Worm (Caenorhabditis elegans): ENCODE data around the gene ZK856.7.

Gene ZK856.7

DNA sequence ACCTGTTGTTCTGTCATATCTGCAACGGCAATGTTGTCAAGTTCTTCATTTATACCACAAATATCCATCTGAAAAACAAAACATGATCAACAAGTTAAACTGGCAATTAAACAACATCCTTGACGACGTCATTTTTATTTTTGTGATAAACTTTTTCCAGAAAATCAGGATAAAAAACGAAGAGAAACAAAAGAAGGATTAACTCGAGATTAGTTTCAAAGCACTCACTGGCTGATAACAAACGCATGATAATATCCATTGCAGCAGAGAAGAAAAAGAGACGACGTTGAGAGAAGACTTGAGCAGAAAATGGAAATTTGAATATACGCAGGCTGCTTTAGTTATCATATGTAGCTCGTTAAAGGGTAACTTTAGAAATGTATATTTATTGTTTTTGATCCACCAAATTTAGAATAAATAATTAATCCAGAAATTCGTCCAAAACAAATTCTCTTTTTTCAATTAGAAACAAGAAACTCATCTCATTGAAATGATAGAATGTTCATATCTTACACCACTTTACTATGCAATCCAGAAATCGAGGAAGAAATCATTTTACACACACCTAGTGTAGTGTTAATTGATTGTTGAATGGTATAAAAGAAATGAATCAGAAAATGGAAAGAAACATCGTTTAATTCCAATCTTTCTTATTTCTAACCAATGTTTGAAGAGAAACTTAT lies 39.4 kb downstream of the ZK856.7 start, which contains the start of the genes C12D8.21 and col-148:
Gene C12D8.21, minus strand, starts transcription at position 68 of the 683 bp plus-strand sequence.
Gene col-148, plus strand, starts transcription at position 633 of the 683 bp plus-strand sequence.
- no peak for TF ChIP-seq flt-1 (GFP tag; IDR thresholded peaks at IDR 0.05)
- no peak for TF ChIP-seq med-1 (GFP tag; optimal IDR thresholded peaks at IDR 0.05; ENCODE audit: insufficient read depth)
- no peak for TF ChIP-seq ztf-29 (GFP tag; IDR thresholded peaks at IDR 0.05)

DNA sequence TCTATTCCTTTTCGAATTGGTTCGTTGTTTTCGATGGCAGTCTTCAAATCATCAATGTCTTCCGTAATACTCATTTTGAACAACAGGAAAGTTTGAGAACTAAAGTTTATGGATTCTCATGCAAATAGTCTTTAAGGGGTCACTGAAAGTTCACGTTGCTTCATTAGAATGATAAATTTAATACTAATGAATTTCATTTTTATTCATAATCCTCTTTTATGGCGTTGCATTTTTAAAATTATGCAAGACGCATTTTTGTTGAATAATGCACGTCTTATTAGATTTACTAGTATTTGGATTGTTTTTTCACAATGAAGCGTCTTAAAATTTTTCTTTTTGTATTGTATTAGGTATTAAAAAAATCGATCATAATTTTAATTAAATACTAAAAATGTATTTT lies 41.2 kb downstream of the ZK856.7 start, which contains the start of gene C12D8.9:
Gene C12D8.9, minus strand, starts transcription at position 101 of the 400 bp plus-strand sequence.
- no peak for TF ChIP-seq ref-1 (GFP tag; conservative IDR thresholded peaks at IDR 0.05)
- no peak for TF ChIP-seq cog-1 (tag; optimal IDR thresholded peaks at IDR 0.05)
- TF ChIP-seq ztf-29 (GFP tag; IDR thresholded peaks at IDR 0.05), result no peak
- TF ChIP-seq T22C8.4 (GFP tag; IDR thresholded peaks at IDR 0.05), result no peak
- TF ChIP-seq tab-1 (GFP tag; IDR thresholded peaks at IDR 0.05), result no peak
- no peak for TF ChIP-seq klf-2 (GFP tag; conservative IDR thresholded peaks at IDR 0.05)
- TF ChIP-seq flt-1 (GFP tag; IDR thresholded peaks at IDR 0.05), result no peak
- no peak for TF ChIP-seq ztf-23 (GFP tag; IDR thresholded peaks at IDR 0.05)
- TF ChIP-seq med-1 (GFP tag; optimal IDR thresholded peaks at IDR 0.05; ENCODE audit: insufficient read depth), result no peak

DNA sequence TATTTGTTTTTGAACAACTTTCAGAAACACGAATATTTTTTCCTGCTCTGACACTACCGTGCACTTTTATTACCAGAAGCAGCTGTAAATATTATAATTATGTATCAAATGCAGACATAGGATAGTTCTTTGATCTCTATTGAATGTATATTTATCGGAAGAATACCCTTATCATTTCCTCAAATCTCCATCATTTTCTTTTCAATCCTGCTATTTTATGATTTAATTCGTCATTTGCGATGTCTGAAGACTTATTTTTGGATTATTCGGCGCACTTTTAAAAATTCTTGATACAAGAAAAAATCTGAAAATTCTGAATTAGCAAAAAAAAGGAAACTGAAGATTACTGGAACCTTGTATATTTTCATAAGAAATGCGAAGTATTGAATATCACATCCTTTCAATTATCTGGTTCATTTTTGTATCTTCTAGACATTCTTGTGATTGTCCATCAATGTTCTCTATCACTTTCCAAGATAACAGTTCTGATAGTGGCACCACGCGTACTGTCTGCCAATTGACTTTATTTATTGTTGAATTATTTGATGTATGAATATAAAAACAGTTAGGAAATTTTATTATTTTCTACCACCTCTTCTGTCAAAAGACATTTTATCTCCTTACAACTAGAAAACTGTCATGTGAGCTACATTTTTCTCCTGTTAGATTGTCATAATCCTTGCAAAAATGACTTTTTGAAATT lies 42.3 kb downstream of the ZK856.7 start:
- no peak for TF ChIP-seq tab-1 (GFP tag; IDR thresholded peaks at IDR 0.05)
- TF ChIP-seq med-1 (GFP tag; optimal IDR thresholded peaks at IDR 0.05; ENCODE audit: insufficient read depth), result no peak
- TF ChIP-seq ref-1 (GFP tag; conservative IDR thresholded peaks at IDR 0.05), result no peak

DNA sequence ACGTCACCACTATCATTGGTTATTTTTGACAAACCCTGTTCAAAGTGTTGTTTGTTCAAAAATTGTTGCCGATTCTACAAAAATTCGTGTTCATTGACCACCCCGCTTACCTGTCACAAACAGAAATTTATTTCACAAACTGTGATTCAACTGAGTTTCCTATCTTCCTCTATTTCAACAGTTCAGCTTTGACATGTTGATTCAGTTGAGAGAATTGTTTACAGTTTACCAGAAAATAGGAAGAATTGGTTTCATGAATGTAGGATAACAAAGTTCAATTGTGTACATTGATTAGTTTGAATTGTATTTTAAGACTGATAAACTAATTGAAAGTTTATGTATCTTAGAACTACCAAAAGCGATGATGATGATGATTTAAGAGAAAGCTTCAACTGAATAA lies 43.7 kb downstream of the ZK856.7 start:
- TF ChIP-seq flt-1 (GFP tag; IDR thresholded peaks at IDR 0.05) (no peak), T22C8.4 (GFP tag; IDR thresholded peaks at IDR 0.05) (no peak), ref-1 (GFP tag; conservative IDR thresholded peaks at IDR 0.05) (no peak), tab-1 (GFP tag; IDR thresholded peaks at IDR 0.05) (no peak)

DNA sequence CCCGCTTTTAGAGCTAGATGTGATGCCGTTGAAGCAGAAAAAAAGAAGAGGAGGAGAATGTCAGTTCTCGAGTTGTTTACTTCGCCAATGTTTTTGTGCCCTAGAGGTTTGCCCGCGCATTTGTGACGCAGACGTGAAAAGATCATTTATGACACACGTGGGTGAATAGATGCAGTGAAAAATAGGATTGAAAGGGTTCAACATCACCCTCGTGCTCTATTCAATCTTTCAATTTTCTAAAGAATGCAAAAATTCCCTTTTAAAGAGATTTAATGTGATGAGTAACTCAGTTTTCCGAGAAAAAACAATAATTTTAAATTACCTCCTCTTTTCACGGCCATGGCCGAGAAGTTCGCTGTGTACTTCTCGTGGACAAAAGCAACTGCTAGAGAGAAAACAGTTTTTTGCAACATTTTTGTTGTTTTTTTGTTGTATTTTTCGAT lies 44.6 kb downstream of the ZK856.7 start:
- TF ChIP-seq med-1 (GFP tag; optimal IDR thresholded peaks at IDR 0.05; ENCODE audit: insufficient read depth), result no peak
- no peak for TF ChIP-seq ztf-29 (GFP tag; IDR thresholded peaks at IDR 0.05)
- no peak for TF ChIP-seq flt-1 (GFP tag; IDR thresholded peaks at IDR 0.05)
- TF ChIP-seq T22C8.4 (GFP tag; IDR thresholded peaks at IDR 0.05), result no peak
- TF ChIP-seq ref-1 (GFP tag; conservative IDR thresholded peaks at IDR 0.05), result no peak
- no peak for TF ChIP-seq cog-1 (tag; optimal IDR thresholded peaks at IDR 0.05)
- no peak for TF ChIP-seq ztf-23 (GFP tag; IDR thresholded peaks at IDR 0.05)
- TF ChIP-seq klf-2 (GFP tag; conservative IDR thresholded peaks at IDR 0.05), result no peak
- TF ChIP-seq tab-1 (GFP tag; IDR thresholded peaks at IDR 0.05), result no peak

DNA sequence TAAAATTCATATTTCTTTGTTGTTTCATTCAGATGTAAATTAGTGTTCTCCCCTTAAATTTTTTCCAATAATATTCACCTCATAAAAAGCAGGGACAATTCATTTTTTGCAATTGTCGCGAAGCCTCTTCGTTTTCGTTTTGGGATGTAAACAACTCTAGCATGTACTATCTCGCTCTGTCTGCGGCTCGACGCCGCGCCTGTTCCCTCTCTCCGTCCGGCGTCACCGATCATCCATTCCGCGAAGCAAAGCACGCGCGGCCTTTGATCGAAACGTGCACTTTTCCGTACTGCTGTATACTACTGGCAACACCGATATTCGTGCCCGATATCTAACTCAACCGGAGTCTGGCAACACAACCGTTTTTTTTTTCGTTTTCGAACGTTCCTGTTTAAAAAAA lies 45.1 kb downstream of the ZK856.7 start:
- TF ChIP-seq ztf-29 (GFP tag; IDR thresholded peaks at IDR 0.05), result no peak
- no peak for TF ChIP-seq flt-1 (GFP tag; IDR thresholded peaks at IDR 0.05)
- TF ChIP-seq tab-1 (GFP tag; IDR thresholded peaks at IDR 0.05), result no peak
- TF ChIP-seq ref-1 (GFP tag; conservative IDR thresholded peaks at IDR 0.05), result no peak
- TF ChIP-seq med-1 (GFP tag; optimal IDR thresholded peaks at IDR 0.05; ENCODE audit: insufficient read depth), result no peak
- no peak for TF ChIP-seq T22C8.4 (GFP tag; IDR thresholded peaks at IDR 0.05)
- no peak for TF ChIP-seq ztf-23 (GFP tag; IDR thresholded peaks at IDR 0.05)
- TF ChIP-seq cog-1 (tag; optimal IDR thresholded peaks at IDR 0.05), result no peak
- no peak for TF ChIP-seq klf-2 (GFP tag; conservative IDR thresholded peaks at IDR 0.05)

DNA sequence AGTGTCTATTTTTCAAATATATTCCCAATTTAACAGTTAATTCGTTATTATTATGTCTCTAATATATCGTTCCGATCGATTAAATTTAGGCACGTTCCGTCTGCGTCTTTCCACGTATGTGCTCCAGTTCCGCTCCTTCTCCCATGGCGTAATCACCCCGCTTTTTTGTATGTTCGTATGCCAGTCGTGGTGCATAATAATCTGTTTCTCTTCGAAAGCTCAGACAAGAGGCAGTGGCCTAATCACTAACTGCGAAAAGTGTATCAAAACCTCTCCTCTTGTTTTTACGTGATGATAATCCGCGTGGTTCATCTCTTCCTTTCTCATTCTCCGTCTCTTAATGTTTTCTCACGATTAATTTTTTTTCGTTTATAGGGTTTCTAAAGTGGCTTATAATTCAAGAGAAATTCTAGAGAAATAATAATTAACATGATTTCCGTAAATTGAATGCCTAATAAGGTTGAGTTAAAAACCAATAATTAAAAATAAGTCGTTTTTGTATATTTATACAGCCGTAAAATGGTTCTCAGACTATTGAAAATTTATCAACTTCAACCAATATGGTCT lies 45.9 kb downstream of the ZK856.7 start:
- no peak for TF ChIP-seq ztf-23 (GFP tag; IDR thresholded peaks at IDR 0.05)
- no peak for TF ChIP-seq flt-1 (GFP tag; IDR thresholded peaks at IDR 0.05)
- TF ChIP-seq ref-1 (GFP tag; conservative IDR thresholded peaks at IDR 0.05), result no peak
- no peak for TF ChIP-seq med-1 (GFP tag; optimal IDR thresholded peaks at IDR 0.05; ENCODE audit: insufficient read depth)

DNA sequence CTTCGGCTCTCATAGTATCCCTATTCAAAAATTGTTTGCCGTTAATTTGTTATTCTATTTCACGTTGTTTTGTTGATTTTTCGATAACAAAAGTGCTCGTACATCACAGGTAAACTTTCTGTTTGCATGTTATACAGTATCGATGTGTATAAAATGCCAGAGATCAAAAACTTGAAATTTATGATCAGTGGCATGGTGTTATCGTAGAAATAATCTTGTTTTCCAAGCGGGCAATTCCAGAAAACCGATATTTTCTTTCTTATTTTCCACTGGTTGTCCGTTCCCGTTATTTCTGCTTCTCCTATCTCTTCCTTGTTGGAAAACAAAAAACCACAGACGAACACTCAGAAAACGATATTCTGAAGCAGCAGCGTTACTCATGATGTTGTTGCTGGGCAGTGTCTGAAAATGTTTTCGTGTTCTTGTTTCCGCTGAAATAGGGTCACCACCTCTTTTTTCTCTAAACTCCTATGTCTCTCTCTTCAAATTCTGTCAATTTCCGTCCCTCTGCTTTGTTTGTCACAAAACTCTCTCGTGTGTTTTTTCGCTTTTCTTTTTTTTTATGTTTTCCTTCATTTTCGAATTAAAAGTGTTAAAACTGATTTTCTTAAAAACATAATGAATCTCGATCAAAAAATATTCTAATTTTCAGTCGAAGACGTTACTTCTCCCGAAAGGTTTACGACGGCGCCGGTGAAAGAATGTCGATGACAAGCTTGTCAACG lies 46.5 kb downstream of the ZK856.7 start, which contains the start of gene akt-1:
Gene akt-1, plus strand, starts transcription at position 651 of the 725 bp plus-strand sequence.
- TF ChIP-seq klf-2 (GFP tag; conservative IDR thresholded peaks at IDR 0.05) (no peak), cog-1 (tag; optimal IDR thresholded peaks at IDR 0.05) (no peak), T22C8.4 (GFP tag; IDR thresholded peaks at IDR 0.05) (no peak), ztf-29 (GFP tag; IDR thresholded peaks at IDR 0.05) (no peak), med-1 (GFP tag; optimal IDR thresholded peaks at IDR 0.05; ENCODE audit: insufficient read depth) (no peak), ref-1 (GFP tag; conservative IDR thresholded peaks at IDR 0.05) (no peak), ztf-23 (GFP tag; IDR thresholded peaks at IDR 0.05) (no peak), flt-1 (GFP tag; IDR thresholded peaks at IDR 0.05) (no peak), tab-1 (GFP tag; IDR thresholded peaks at IDR 0.05) (no peak)

DNA sequence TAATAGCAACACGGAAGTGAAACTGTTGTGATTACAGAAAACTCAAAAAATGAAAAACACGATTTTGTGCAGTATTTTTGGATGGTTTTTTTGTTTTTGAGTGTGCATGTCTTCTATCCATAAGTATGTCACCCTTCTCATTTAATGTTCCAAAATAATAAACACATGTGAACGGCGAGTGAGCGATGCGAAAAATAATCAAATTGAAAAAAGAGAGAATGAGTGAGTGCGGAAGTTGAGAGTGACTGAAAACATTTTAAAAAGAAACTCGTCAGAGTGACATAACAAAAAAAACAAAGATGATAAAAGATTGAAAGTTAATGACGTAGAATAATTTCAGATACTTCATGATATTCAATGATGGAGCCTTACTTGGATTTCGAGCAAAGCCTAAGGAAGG lies 47.6 kb downstream of the ZK856.7 start:
- TF ChIP-seq tab-1 (GFP tag; IDR thresholded peaks at IDR 0.05) (no peak), cog-1 (tag; optimal IDR thresholded peaks at IDR 0.05) (no peak), T22C8.4 (GFP tag; IDR thresholded peaks at IDR 0.05) (no peak), flt-1 (GFP tag; IDR thresholded peaks at IDR 0.05) (no peak), ref-1 (GFP tag; conservative IDR thresholded peaks at IDR 0.05) (no peak), klf-2 (GFP tag; conservative IDR thresholded peaks at IDR 0.05) (no peak), ztf-23 (GFP tag; IDR thresholded peaks at IDR 0.05) (no peak), med-1 (GFP tag; optimal IDR thresholded peaks at IDR 0.05; ENCODE audit: insufficient read depth) (no peak), ztf-29 (GFP tag; IDR thresholded peaks at IDR 0.05) (no peak)
